Fruit fly (Drosophila melanogaster) whole organism, adult: ENCODE data around the gene CG14641.
A peak's percentile ranks its signal among the peaks of the same experiment; 100 is the strongest.

ENCODE experiments used
- CG11617 ChIP-seq: fragments of 200-800 bp; sonication (Bioruptor generic); optimal IDR thresholded peaks from 2 replicates; lab custom pipeline; 2017; ENCODE audit warnings: mild to moderate bottlenecking, missing biosample characterization, missing genetic modification reagents, missing genetic modification characterization
- CG12768 ChIP-seq: fragments of 200-800 bp; sonication (Bioruptor generic); optimal IDR thresholded peaks from 2 replicates; lab custom pipeline; 2017; ENCODE audit warnings: missing biosample characterization, missing genetic modification characterization, mild to moderate bottlenecking, moderate library complexity, missing genetic modification reagents
- CG14711 ChIP-seq: fragments of 200-800 bp; sonication (Bioruptor generic); optimal IDR thresholded peaks from 2 replicates; lab custom pipeline; 2018; ENCODE audit warnings: missing biosample characterization, mild to moderate bottlenecking, missing genetic modification characterization, moderate library complexity
- CG1620 ChIP-seq: fragments of 200-800 bp; sonication (Bioruptor generic); optimal IDR thresholded peaks from 2 replicates; lab custom pipeline; 2016; ENCODE audit warnings: missing biosample characterization, missing genetic modification characterization
- CG33017 ChIP-seq: fragments of 200-800 bp; sonication (Bioruptor generic); optimal IDR thresholded peaks from 2 replicates; lab custom pipeline; 2018; ENCODE audit warnings: missing biosample characterization, mild to moderate bottlenecking, missing genetic modification characterization, moderate library complexity
- CG5204 ChIP-seq: fragments of 200-800 bp; sonication (Bioruptor generic); optimal IDR thresholded peaks from 2 replicates; lab custom pipeline; 2016; ENCODE audit warnings: missing biosample characterization, missing genetic modification characterization
- CG7045 ChIP-seq: fragments of 200-800 bp; sonication (Bioruptor generic); optimal IDR thresholded peaks from 2 replicates; lab custom pipeline; 2017; ENCODE audit warnings: missing biosample characterization, mild to moderate bottlenecking, missing genetic modification characterization
- CG7101 ChIP-seq: fragments of 200-800 bp; sonication (Bioruptor generic); optimal IDR thresholded peaks from 2 replicates; lab custom pipeline; 2018; ENCODE audit warnings: missing biosample characterization, mild to moderate bottlenecking, missing genetic modification characterization, moderate library complexity
- Clk ChIP-seq: fragments of 200-800 bp; sonication (Bioruptor generic); optimal IDR thresholded peaks from 2 replicates; lab custom pipeline; 2017; ENCODE audit warnings: missing biosample characterization, missing genetic modification characterization
- Crg-1 ChIP-seq: fragments of 200-800 bp; sonication (Bioruptor generic); optimal IDR thresholded peaks from 2 replicates; lab custom pipeline; 2016; ENCODE audit warnings: missing biosample characterization, missing genetic modification characterization
- Hr96 ChIP-seq: fragments of 200-800 bp; sonication (Bioruptor generic); optimal IDR thresholded peaks from 2 replicates; lab custom pipeline; 2016; ENCODE audit warnings: missing biosample characterization, missing genetic modification characterization
- Mnt ChIP-seq: fragments of 200-800 bp; sonication (Bioruptor generic); optimal IDR thresholded peaks from 2 replicates; lab custom pipeline; 2016; ENCODE audit warnings: missing biosample characterization, mild to moderate bottlenecking, missing genetic modification characterization
- bab1 ChIP-seq: fragments of 200-800 bp; sonication (Bioruptor generic); optimal IDR thresholded peaks from 3 replicates; lab custom pipeline; 2019; ENCODE audit warnings: missing biosample characterization, mild to moderate bottlenecking, missing genetic modification characterization, moderate library complexity
- cic ChIP-seq: fragments of 200-800 bp; sonication (Bioruptor generic); optimal IDR thresholded peaks from 2 replicates; lab custom pipeline; 2017; ENCODE audit warnings: missing biosample characterization, mild to moderate bottlenecking, missing genetic modification characterization, moderate library complexity
- cnc ChIP-seq, 2 experiments: fragments of >200 bp; optimal IDR thresholded peaks; 2 replicates each; lab custom pipeline; 2017
- kay ChIP-seq: fragments of 200-800 bp; sonication (Bioruptor generic); peaks from one replicate; lab custom pipeline; 2016; ENCODE audit warnings: missing biosample characterization, missing genetic modification characterization, borderline replicate concordance
- ovo ChIP-seq: fragments of 200-800 bp; sonication (Bioruptor generic); optimal IDR thresholded peaks from 2 replicates; lab custom pipeline; 2016; ENCODE audit warnings: missing biosample characterization, missing genetic modification characterization
- pad ChIP-seq: fragments of 200-800 bp; sonication (Bioruptor generic); optimal IDR thresholded peaks from 3 replicates; lab custom pipeline; 2017; ENCODE audit warnings: missing biosample characterization, missing genetic modification characterization, mild to moderate bottlenecking, moderate library complexity, missing genetic modification reagents
- tj ChIP-seq: fragments of 200-800 bp; sonication (Bioruptor generic); optimal IDR thresholded peaks from 3 replicates; lab custom pipeline; 2017; ENCODE audit warnings: missing biosample characterization, mild to moderate bottlenecking, missing genetic modification characterization, moderate library complexity
- toe ChIP-seq: fragments of 200-800 bp; sonication (Bioruptor generic); optimal IDR thresholded peaks from 2 replicates; lab custom pipeline; 2016; ENCODE audit warnings: missing biosample characterization, missing genetic modification characterization

CG14641 gene

dm6 chr3R:4254408-4254807 lies 22.3 kb upstream of the CG14641 start, which contains the start of gene TwdlV:
Gene TwdlV (plus strand): TSS chr3R:4254708.
- no peak for TF ChIP-seq cnc (optimal IDR thresholded peaks at IDR 0.05; lab: Kevin White, UChicago)
- no peak for TF ChIP-seq CG11617 (GFP tag; lab: Kevin White, UChicago)
- no peak for TF ChIP-seq Hr96 (GFP tag; lab: Kevin White, UChicago)
- no peak for TF ChIP-seq bab1
- no peak for TF ChIP-seq Mnt (GFP tag; lab: Kevin White, UChicago)
- no peak for TF ChIP-seq pad (GFP tag; lab: Kevin White, UChicago)
- TF ChIP-seq CG1620 (GFP tag; lab: Kevin White, UChicago): no peak
- no peak for TF ChIP-seq CG5204 (GFP tag; lab: Kevin White, UChicago)
- TF ChIP-seq kay (GFP tag; lab: Kevin White, UChicago): no peak

- no peak for TF ChIP-seq Clk (GFP tag; lab: Kevin White, UChicago)
- TF ChIP-seq toe (GFP tag; lab: Kevin White, UChicago): no peak
Measured at dm6 chr3R:4252943-4253342, 20.8 kb upstream of the CG14641 start, which contains the start of gene CG14644. Gene CG14644 (minus strand): TSS chr3R:4253043.

dm6 chr3R:4251241-4251640 lies 19.1 kb upstream of the CG14641 start, which contains the start of gene TwdlG:
Gene TwdlG (minus strand): TSS chr3R:4251341.
- peak; percentile 74 for TF ChIP-seq kay (GFP tag; lab: Kevin White, UChicago)
- TF ChIP-seq CG33017 (tag; lab: Kevin White, UChicago): no peak

dm6 chr3R:4249947-4250346 lies 17.8 kb upstream of the CG14641 start:
- TF ChIP-seq CG33017 (tag; lab: Kevin White, UChicago) (no peak), bab1 (no peak), toe (GFP tag; lab: Kevin White, UChicago) (no peak), CG7045 (GFP tag; lab: Kevin White, UChicago) (no peak), cnc (optimal IDR thresholded peaks at IDR 0.05; lab: Kevin White, UChicago) (no peak), CG14711 (no peak), CG5204 (GFP tag; lab: Kevin White, UChicago) (no peak), Clk (GFP tag; lab: Kevin White, UChicago) (no peak), kay (GFP tag; lab: Kevin White, UChicago) (no peak), pad (GFP tag; lab: Kevin White, UChicago) (no peak), CG1620 (GFP tag; lab: Kevin White, UChicago) (no peak), tj (GFP tag; lab: Kevin White, UChicago) (no peak), CG12768 (GFP tag; lab: Kevin White, UChicago) (no peak), CG7101 (tag; lab: Kevin White, UChicago) (no peak), Hr96 (GFP tag; lab: Kevin White, UChicago) (no peak), ovo (no peak), Mnt (GFP tag; lab: Kevin White, UChicago) (no peak), Crg-1 (no peak), CG11617 (GFP tag; lab: Kevin White, UChicago) (no peak)

dm6 chr3R:4246578-4247070 lies 14.5 kb upstream of the CG14641 start, which contains the start of gene TwdlF:
Gene TwdlF (plus strand): TSS chr3R:4247020.
- TF ChIP-seq bab1: no peak
- TF ChIP-seq CG33017 (tag; lab: Kevin White, UChicago): no peak
- TF ChIP-seq toe (GFP tag; lab: Kevin White, UChicago): no peak
- TF ChIP-seq Crg-1: no peak
- TF ChIP-seq CG12768 (GFP tag; lab: Kevin White, UChicago): no peak
- TF ChIP-seq CG5204 (GFP tag; lab: Kevin White, UChicago): no peak
- TF ChIP-seq CG14711: no peak
- no peak for TF ChIP-seq cnc (optimal IDR thresholded peaks at IDR 0.05; lab: Kevin White, UChicago)
- TF ChIP-seq Hr96 (GFP tag; lab: Kevin White, UChicago): no peak
- no peak for TF ChIP-seq ovo
- no peak for TF ChIP-seq tj (GFP tag; lab: Kevin White, UChicago)
- no peak for TF ChIP-seq cic (GFP tag; lab: Kevin White, UChicago)
- no peak for TF ChIP-seq CG7045 (GFP tag; lab: Kevin White, UChicago)
- no peak for TF ChIP-seq Clk (GFP tag; lab: Kevin White, UChicago)
- TF ChIP-seq pad (GFP tag; lab: Kevin White, UChicago): no peak
- no peak for TF ChIP-seq CG11617 (GFP tag; lab: Kevin White, UChicago)
- no peak for TF ChIP-seq kay (GFP tag; lab: Kevin White, UChicago)
- no peak for TF ChIP-seq Mnt (GFP tag; lab: Kevin White, UChicago)

- TF ChIP-seq CG33017 (tag; lab: Kevin White, UChicago) (no peak), bab1 (no peak), CG7045 (GFP tag; lab: Kevin White, UChicago) (no peak)
Measured at dm6 chr3R:4243096-4243940, 11.2 kb upstream of the CG14641 start, which contains the start of gene CG34305. Gene CG34305 (minus strand): TSS chr3R:4243146.
